Fruit fly (Drosophila melanogaster) whole organism, prepupa: ENCODE results near the gene CG6901.

Source experiments
- CG6808 ChIP-seq: fragments of 200-800 bp; sonication (Bioruptor generic); optimal IDR thresholded peaks from 3 replicates; lab custom pipeline; 2017; ENCODE audit warnings: missing biosample characterization, missing genetic modification characterization, mild to moderate bottlenecking, moderate library complexity, missing genetic modification reagents
- Eip78C ChIP-seq: fragments of 200-800 bp; sonication (Bioruptor generic); peaks from one replicate; lab custom pipeline; 2016; ENCODE audit warnings: missing biosample characterization, missing genetic modification characterization
- fd85E ChIP-seq: fragments of 200-800 bp; sonication (Bioruptor generic); optimal IDR thresholded peaks from 3 replicates; lab custom pipeline; 2016; ENCODE audit warnings: missing biosample characterization, missing genetic modification characterization

- TF ChIP-seq Eip78C (GFP tag; lab: Kevin White, UChicago) = no peak
- no peak for TF ChIP-seq CG6808 (GFP tag; lab: Kevin White, UChicago)
- TF ChIP-seq fd85E (GFP tag; lab: Kevin White, UChicago) = no peak
These were observed 47.2 kb downstream of the CG6901 start, which contains the start of gene CG10317 for dm6 chr3R:16370433-16370832.
